Worm (Caenorhabditis elegans) whole organism, L3 larva: ENCODE results near the gene T20D4.11.

ENCODE experiments used
- egl-27 ChIP-seq: sonication (generic microtip); optimal IDR thresholded peaks from 4 replicates; lab custom pipeline; 2017; ENCODE audit warnings: missing biosample characterization, missing genetic modification reagents, missing genetic modification characterization
- elt-1 ChIP-seq: fragments of 150-350 bp; optimal IDR thresholded peaks from 2 replicates; lab custom pipeline; 2014; ENCODE audit warnings: missing biosample characterization, missing genetic modification characterization
- elt-2 ChIP-seq: sonication (generic microtip); optimal IDR thresholded peaks from 2 replicates; lab custom pipeline; 2016; ENCODE audit warnings: missing genetic modification reagents, mild to moderate bottlenecking, missing genetic modification characterization, missing compliant biosample characterization
- fkh-10 ChIP-seq: sonication (generic microtip); optimal IDR thresholded peaks from 2 replicates; lab custom pipeline; 2017; ENCODE audit warnings: missing biosample characterization, missing genetic modification reagents, missing genetic modification characterization
- snpc-4 ChIP-seq: fragments of 150-350 bp; optimal IDR thresholded peaks from 2 replicates; lab custom pipeline; 2014; ENCODE audit warnings: missing biosample characterization, missing genetic modification characterization
- tbx-2 ChIP-seq: sonication (generic microtip); optimal IDR thresholded peaks from 2 replicates; lab custom pipeline; 2016; ENCODE audit warnings: mild to moderate bottlenecking, missing genetic modification characterization, missing compliant biosample characterization
- ztf-11 ChIP-seq: fragments of 150-350 bp; optimal IDR thresholded peaks from 2 replicates; lab custom pipeline; 2014; ENCODE audit warnings: missing biosample characterization, missing genetic modification characterization

DNA sequence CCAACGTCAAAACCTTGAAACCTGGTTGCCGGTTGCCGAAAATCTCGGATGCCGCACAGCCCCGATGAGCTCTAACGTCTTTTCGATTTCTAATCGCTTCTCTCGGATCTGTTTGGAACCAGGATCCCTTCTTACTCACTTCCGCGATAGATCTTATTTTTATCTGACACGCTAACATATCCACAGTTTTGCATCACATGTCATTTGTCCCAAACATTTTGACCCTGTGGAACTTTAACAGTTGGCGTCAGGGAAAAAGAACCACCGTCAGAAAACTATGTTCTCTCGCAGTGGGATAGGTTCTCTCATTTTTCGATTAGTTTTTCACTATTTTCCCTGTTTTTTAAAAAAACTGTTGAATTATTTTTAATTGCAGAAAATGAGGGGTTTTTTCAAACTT, at the start of gene T20D4.11:
- TF ChIP-seq egl-27: no peak
- TF ChIP-seq tbx-2 (tag; lab: Kevin White, UChicago): no peak
- TF ChIP-seq snpc-4: no peak
- no peak for TF ChIP-seq ztf-11 (tag; lab: Kevin White, UChicago)
- TF ChIP-seq fkh-10 (GFP tag; lab: Kevin White, UChicago): no peak
- no peak for TF ChIP-seq elt-2
- TF ChIP-seq elt-1 (tag; lab: Kevin White, UChicago): no peak
